Fruit fly (Drosophila melanogaster) whole organism, embryonic: ENCODE results near the gene CG34253.

Experiments
- CG11085 ChIP-seq: fragments of 200-800 bp; sonication (Bioruptor generic); IDR thresholded peaks from 2 replicates; pipeline ENCODE4 v1.3.6; 2022; ENCODE audit warnings: missing biosample characterization, missing genetic modification characterization
- CG12236 ChIP-seq: fragments of 200-800 bp; sonication (Bioruptor generic); optimal IDR thresholded peaks from 2 replicates; lab custom pipeline; 2016; ENCODE audit warnings: missing biosample characterization, missing genetic modification characterization
- CG1233 ChIP-seq: fragments of 200-800 bp; sonication (Bioruptor generic); optimal IDR thresholded peaks from 4 replicates; lab custom pipeline; 2018; ENCODE audit warnings: missing biosample characterization, mild to moderate bottlenecking, missing genetic modification characterization
- CG12744 ChIP-seq: fragments of 200-800 bp; sonication (Bioruptor generic); optimal IDR thresholded peaks from 2 replicates; lab custom pipeline; 2016; ENCODE audit warnings: missing biosample characterization, missing genetic modification characterization
- CG15479 ChIP-seq: fragments of 200-800 bp; sonication (Bioruptor generic); optimal IDR thresholded peaks from 3 replicates; lab custom pipeline; 2019; ENCODE audit warnings: missing biosample characterization, mild to moderate bottlenecking, missing genetic modification characterization, moderate library complexity
- CG17328 ChIP-seq: fragments of 200-800 bp; sonication (Bioruptor generic); IDR thresholded peaks from 2 replicates; pipeline ENCODE4 v1.3.6; 2022; ENCODE audit warnings: missing biosample characterization, missing genetic modification characterization
- CG17612 ChIP-seq: fragments of 200-800 bp; sonication (Bioruptor generic); IDR thresholded peaks from 2 replicates; pipeline ENCODE4 v1.3.6; 2022; ENCODE audit warnings: missing biosample characterization, missing genetic modification characterization
- CG18619 ChIP-seq: fragments of 200-800 bp; sonication (Bioruptor generic); optimal IDR thresholded peaks from 3 replicates; lab custom pipeline; 2017; ENCODE audit warnings: missing biosample characterization, mild to moderate bottlenecking, missing genetic modification characterization
- CG2678 ChIP-seq: fragments of 200-800 bp; sonication (Bioruptor generic); optimal IDR thresholded peaks from 3 replicates; lab custom pipeline; 2019; ENCODE audit warnings: missing biosample characterization, mild to moderate bottlenecking, missing genetic modification characterization, moderate library complexity
- CG30431 ChIP-seq: fragments of 200-800 bp; sonication (Bioruptor generic); optimal IDR thresholded peaks from 2 replicates; lab custom pipeline; 2017; ENCODE audit warnings: missing biosample characterization, missing genetic modification characterization
- CG4282 ChIP-seq: fragments of 200-800 bp; sonication (Bioruptor generic); optimal IDR thresholded peaks from 2 replicates; lab custom pipeline; 2016; ENCODE audit warnings: missing biosample characterization, missing genetic modification characterization
- CG4404 ChIP-seq: fragments of 200-800 bp; sonication (Bioruptor generic); IDR thresholded peaks from 2 replicates; pipeline ENCODE4 v1.3.6; 2022; ENCODE audit warnings: missing biosample characterization, missing genetic modification characterization
- CG6683 ChIP-seq: fragments of 200-800 bp; sonication (Bioruptor generic); optimal IDR thresholded peaks from 2 replicates; lab custom pipeline; 2017; ENCODE audit warnings: missing biosample characterization, mild to moderate bottlenecking, missing genetic modification characterization, missing genetic modification reagents
- CG6813 ChIP-seq: fragments of 200-800 bp; sonication (Bioruptor generic); optimal IDR thresholded peaks from 2 replicates; lab custom pipeline; 2017; ENCODE audit warnings: missing biosample characterization, missing genetic modification characterization, mild to moderate bottlenecking, moderate library complexity, missing genetic modification reagents
- CG7556 ChIP-seq: fragments of 200-800 bp; sonication (Bioruptor generic); optimal IDR thresholded peaks from 2 replicates; lab custom pipeline; 2017; ENCODE audit warnings: missing biosample characterization, mild to moderate bottlenecking, missing genetic modification characterization
- CG7745 ChIP-seq: fragments of 200-800 bp; sonication (Bioruptor generic); optimal IDR thresholded peaks from 2 replicates; lab custom pipeline; 2018; ENCODE audit warnings: missing biosample characterization, mild to moderate bottlenecking, missing genetic modification characterization, moderate library complexity
- CG8281 ChIP-seq: fragments of 200-800 bp; sonication (Bioruptor generic); optimal IDR thresholded peaks from 2 replicates; lab custom pipeline; 2018; ENCODE audit warnings: missing biosample characterization, mild to moderate bottlenecking, missing genetic modification characterization, moderate library complexity
- Dip2 ChIP-seq: fragments of 200-800 bp; sonication (Bioruptor generic); IDR thresholded peaks from 2 replicates; pipeline ENCODE4 v1.3.6; 2022; ENCODE audit warnings: missing biosample characterization, missing genetic modification characterization
- Doc2 ChIP-seq: fragments of 200-800 bp; sonication (Bioruptor generic); IDR thresholded peaks from 2 replicates; pipeline ENCODE4 v1.3.6; 2022; ENCODE audit warnings: missing biosample characterization, missing genetic modification characterization
- ERR ChIP-seq: fragments of 200-800 bp; sonication (Bioruptor generic); optimal IDR thresholded peaks from 2 replicates; lab custom pipeline; 2016; ENCODE audit warnings: missing biosample characterization, missing genetic modification characterization
- Gsc ChIP-seq: fragments of 200-800 bp; sonication (Bioruptor generic); IDR thresholded peaks from 2 replicates; pipeline ENCODE4 v1.3.6; 2022; ENCODE audit warnings: missing biosample characterization, missing genetic modification characterization
- HHEX ChIP-seq: fragments of 200-800 bp; sonication (Bioruptor generic); optimal IDR thresholded peaks from 3 replicates; lab custom pipeline; 2017; ENCODE audit warnings: missing biosample characterization, mild to moderate bottlenecking, missing genetic modification characterization, missing genetic modification reagents
- HmgD ChIP-seq: fragments of 200-800 bp; sonication (Bioruptor generic); optimal IDR thresholded peaks from 3 replicates; lab custom pipeline; 2016; ENCODE audit warnings: missing biosample characterization, missing genetic modification characterization
- HmgZ ChIP-seq: fragments of 200-800 bp; sonication (Bioruptor generic); optimal IDR thresholded peaks from 2 replicates; lab custom pipeline; 2018; ENCODE audit warnings: missing biosample characterization, mild to moderate bottlenecking, missing genetic modification characterization
- Neu2 ChIP-seq: fragments of 200-800 bp; sonication (Bioruptor generic); optimal IDR thresholded peaks from 3 replicates; lab custom pipeline; 2016; ENCODE audit warnings: missing biosample characterization, missing genetic modification characterization, borderline replicate concordance
- Pdp1 ChIP-seq, 2 experiments: fragments of 200-800 bp; sonication (Bioruptor generic); optimal IDR thresholded peaks; 3 replicates each; lab custom pipeline; 2016; ENCODE audit warnings: missing biosample characterization in 2 of 2, missing genetic modification characterization in 2 of 2, mild to moderate bottlenecking in 1 of 2, moderate library complexity in 1 of 2
- Six4 ChIP-seq: fragments of 200-800 bp; sonication (Bioruptor generic); optimal IDR thresholded peaks from 2 replicates; lab custom pipeline; 2016; ENCODE audit warnings: missing biosample characterization, missing genetic modification characterization
- Sry-δ ChIP-seq: fragments of 200-800 bp; sonication (Bioruptor generic); optimal IDR thresholded peaks from 2 replicates; lab custom pipeline; 2016; ENCODE audit warnings: missing biosample characterization, missing genetic modification characterization
- ase ChIP-seq: fragments of 200-800 bp; sonication (Bioruptor generic); IDR thresholded peaks from 3 replicates; pipeline ENCODE4 v1.3.6; 2022; ENCODE audit warnings: missing biosample characterization, missing genetic modification characterization
- ash1 ChIP-seq: fragments of 200-800 bp; sonication (Bioruptor generic); optimal IDR thresholded peaks from 2 replicates; lab custom pipeline; 2018; ENCODE audit warnings: missing biosample characterization, mild to moderate bottlenecking, missing genetic modification characterization
- cg ChIP-seq: fragments of 200-800 bp; sonication (Bioruptor generic); optimal IDR thresholded peaks from 3 replicates; lab custom pipeline; 2019; ENCODE audit warnings: missing biosample characterization, mild to moderate bottlenecking, missing genetic modification characterization, moderate library complexity
- ci ChIP-seq: fragments of 200-800 bp; sonication (Bioruptor generic); IDR thresholded peaks from 3 replicates; pipeline ENCODE4 v1.3.6; 2022; ENCODE audit warnings: missing biosample characterization, missing genetic modification characterization
- da ChIP-seq: fragments of 200-800 bp; sonication (Bioruptor generic); optimal IDR thresholded peaks from 2 replicates; lab custom pipeline; 2016; ENCODE audit warnings: missing biosample characterization, missing genetic modification characterization
- danr ChIP-seq: fragments of 200-800 bp; sonication (Bioruptor generic); IDR thresholded peaks from 2 replicates; pipeline ENCODE4 v1.3.6; 2022; ENCODE audit warnings: missing biosample characterization, missing genetic modification characterization
- dysf ChIP-seq: fragments of 200-800 bp; sonication (Bioruptor generic); IDR thresholded peaks from 3 replicates; pipeline ENCODE4 v1.3.6; 2022; ENCODE audit warnings: missing biosample characterization, missing genetic modification characterization
- grau ChIP-seq: fragments of 200-800 bp; optimal IDR thresholded peaks from 3 replicates; lab custom pipeline; 2019; ENCODE audit warnings: missing biosample characterization, mild to moderate bottlenecking, missing genetic modification characterization, moderate library complexity
- grn ChIP-seq: fragments of 200-800 bp; sonication (Bioruptor generic); optimal IDR thresholded peaks from 3 replicates; lab custom pipeline; 2017; ENCODE audit warnings: missing biosample characterization, missing genetic modification characterization
- hbn ChIP-seq: fragments of 200-800 bp; sonication (Bioruptor generic); IDR thresholded peaks from 2 replicates; pipeline ENCODE4 v1.3.6; 2022; ENCODE audit warnings: missing biosample characterization, missing genetic modification characterization; ENCODE audit not compliant: partially characterized antibody
- hkb ChIP-seq, 2 experiments: fragments of 200-800 bp in 1 of 2; fragments of >200 bp in 1 of 2; sonication (Bioruptor generic) in 1 of 2; IDR thresholded peaks in 1 of 2; optimal IDR thresholded peaks in 1 of 2; 2 replicates each; pipeline versions ENCODE4 v1.3.6 to Lab custom; 2017 to 2022; ENCODE audit warnings: missing biosample characterization in 1 of 2, missing genetic modification characterization in 1 of 2
- nerfin-1 ChIP-seq: fragments of 200-800 bp; sonication (Bioruptor generic); optimal IDR thresholded peaks from 3 replicates; lab custom pipeline; 2019; ENCODE audit warnings: missing biosample characterization, mild to moderate bottlenecking, missing genetic modification characterization, moderate library complexity
- otp ChIP-seq: fragments of 200-800 bp; sonication (Bioruptor generic); IDR thresholded peaks from 3 replicates; pipeline ENCODE4, ENCODE4 v1.3.6; 2022; ENCODE audit warnings: missing biosample characterization, missing genetic modification characterization
- repo ChIP-seq: fragments of 200-800 bp; sonication (Bioruptor generic); optimal IDR thresholded peaks from 2 replicates; lab custom pipeline; 2016; ENCODE audit warnings: missing biosample characterization, missing genetic modification characterization
- schlank ChIP-seq: fragments of 200-800 bp; sonication (Bioruptor generic); optimal IDR thresholded peaks from 2 replicates; lab custom pipeline; 2018; ENCODE audit warnings: missing biosample characterization, mild to moderate bottlenecking, missing genetic modification characterization
- sisA ChIP-seq: fragments of 200-800 bp; sonication (Bioruptor generic); IDR thresholded peaks from 2 replicates; pipeline ENCODE4 v1.3.6; 2022; ENCODE audit warnings: missing biosample characterization, missing genetic modification characterization
- sna ChIP-seq: fragments of 200-800 bp; sonication (Bioruptor generic); IDR thresholded peaks from 2 replicates; pipeline ENCODE4 v1.3.6; 2022; ENCODE audit warnings: missing biosample characterization, missing genetic modification characterization; ENCODE audit not compliant: partially characterized antibody
- ssp ChIP-seq: fragments of 200-800 bp; sonication (Bioruptor generic); IDR thresholded peaks from 2 replicates; pipeline ENCODE4 v1.3.6; 2022; ENCODE audit warnings: missing biosample characterization, missing genetic modification characterization
- tap ChIP-seq: fragments of 200-800 bp; optimal IDR thresholded peaks from 3 replicates; lab custom pipeline; 2019; ENCODE audit warnings: missing biosample characterization, mild to moderate bottlenecking, missing genetic modification characterization, moderate library complexity
- trem ChIP-seq: fragments of 200-800 bp; optimal IDR thresholded peaks from 3 replicates; lab custom pipeline; 2019; ENCODE audit warnings: missing biosample characterization, mild to moderate bottlenecking, missing genetic modification characterization, moderate library complexity

CG34253 gene

dm6 chr3L:18106021-18106944, 19.2 kb upstream of the CG34253 start, which contains the start of the genes CG13698 and mRpS26 (continued):
- no peak for TF ChIP-seq CG6813
- TF ChIP-seq da = no peak
- peak; percentile 28; the same call in 1 of the 2 replicates for TF ChIP-seq CG17328 (GFP tag; lab: Robert Waterston, UW)
- TF ChIP-seq sna (GFP tag; lab: Robert Waterston, UW) = no peak
- peak; percentile 51 for TF ChIP-seq ssp (GFP tag; lab: Robert Waterston, UW)
- peak; percentile 51; the same call in 1 of the 2 replicates for TF ChIP-seq CG11085
- TF ChIP-seq hkb (optimal IDR thresholded peaks at IDR 0.05; lab: Kevin White, UChicago) = no peak
- no peak for TF ChIP-seq hkb (GFP tag; IDR thresholded peaks at IDR 0.05; lab: Robert Waterston, UW)
- TF ChIP-seq HHEX (GFP tag; lab: Kevin White, UChicago) = peak; percentile 56
- TF ChIP-seq ci = peak; percentile 19; the same call in 1 of the 3 replicates
- TF ChIP-seq grn (GFP tag; lab: Kevin White, UChicago) = no peak
- TF ChIP-seq Neu2 (GFP tag; lab: Kevin White, UChicago) = no peak
- TF ChIP-seq Pdp1 (GFP tag; optimal IDR thresholded peaks at IDR 0.05; lab: Kevin White, UChicago) = peak; percentile 2 to 99
- TF ChIP-seq CG12236 = no peak
- peak; percentile 71 for TF ChIP-seq CG7556
- no peak for TF ChIP-seq ash1 (GFP tag; lab: Kevin White, UChicago)
- peak; percentile 47 for TF ChIP-seq nerfin-1 (tag; lab: Kevin White, UChicago)
- TF ChIP-seq CG2678 (tag; lab: Kevin White, UChicago) = peak; percentile 82
- TF ChIP-seq danr (GFP tag; lab: Robert Waterston, UW) = no peak
- peak; percentile 25 for TF ChIP-seq HmgD (GFP tag; lab: Kevin White, UChicago)
- TF ChIP-seq CG4404 (GFP tag; lab: Robert Waterston, UW) = peak; percentile 39; the same call in 1 of the 2 replicates
- peak; percentile 58 for TF ChIP-seq CG1233
- peak; percentile 34 for TF ChIP-seq schlank
- peak; percentile 76 for TF ChIP-seq grau (tag; lab: Kevin White, UChicago)
- no peak for TF ChIP-seq hbn
- 0 out of 3 replicates have a peak, but pooled peaks have one; percentile 19 for TF ChIP-seq ase (GFP tag; lab: Robert Waterston, UW)
- TF ChIP-seq CG4282 (GFP tag; lab: Kevin White, UChicago) = no peak
- TF ChIP-seq CG17612 = no peak
- TF ChIP-seq CG30431 (GFP tag; lab: Kevin White, UChicago) = peak; percentile 35
- peak; percentile 7 for TF ChIP-seq CG15479 (GFP tag; lab: Kevin White, UChicago)
- TF ChIP-seq tap (tag; lab: Kevin White, UChicago) = peak; percentile 61
- TF ChIP-seq dysf (GFP tag; lab: Robert Waterston, UW) = peak; percentile 68; the same call in 1 of the 3 replicates
- TF ChIP-seq sisA (GFP tag; lab: Robert Waterston, UW) = peak; percentile 49
- TF ChIP-seq cg (GFP tag; lab: Kevin White, UChicago) = no peak
- TF ChIP-seq trem (tag; lab: Kevin White, UChicago) = peak; percentile 38
- TF ChIP-seq Gsc (GFP tag; lab: Robert Waterston, UW) = no peak
- TF ChIP-seq otp (GFP tag; lab: Robert Waterston, UW) = peak; percentile 26; the same call in 1 of the 3 replicates
- peak; percentile 40 for TF ChIP-seq CG6683 (GFP tag; lab: Kevin White, UChicago)
- TF ChIP-seq CG18619 (GFP tag; lab: Kevin White, UChicago) = peak; percentile 62
- no peak for TF ChIP-seq CG7745 (tag; lab: Kevin White, UChicago)
- TF ChIP-seq CG8281 (tag; lab: Kevin White, UChicago) = peak; percentile 45
- TF ChIP-seq repo (GFP tag; lab: Kevin White, UChicago) = peak; percentile 10
- peak; percentile 60 for TF ChIP-seq HmgZ
- no peak for TF ChIP-seq ERR (GFP tag; lab: Kevin White, UChicago)
- no peak for TF ChIP-seq CG12744
- TF ChIP-seq Sry-δ = peak; percentile 21
- peak; percentile 66 for TF ChIP-seq Six4 (GFP tag; lab: Kevin White, UChicago)
- TF ChIP-seq Dip2 = no peak
- TF ChIP-seq Doc2 (GFP tag; lab: Robert Waterston, UW) = no peak
